Fruit fly (Drosophila melanogaster) whole organism, wandering third instar larva: ENCODE results near the gene Cbp80.

Source experiments
- Abd-B ChIP-seq: fragments of >200 bp; optimal IDR thresholded peaks from 2 replicates; lab custom pipeline; 2017; ENCODE audit warnings: missing biosample characterization, missing genetic modification characterization
- CG32264 ChIP-seq: fragments of 200-800 bp; sonication (Bioruptor generic); optimal IDR thresholded peaks from 2 replicates; lab custom pipeline; 2016; ENCODE audit warnings: missing biosample characterization, missing genetic modification characterization
- CG9705 ChIP-seq: fragments of 200-800 bp; sonication (Bioruptor generic); optimal IDR thresholded peaks from 2 replicates; lab custom pipeline; 2018; ENCODE audit warnings: missing biosample characterization, mild to moderate bottlenecking, missing genetic modification characterization
- CrebA ChIP-seq: fragments of 200-800 bp; sonication (Bioruptor generic); optimal IDR thresholded peaks from 2 replicates; lab custom pipeline; 2016; ENCODE audit warnings: missing biosample characterization, mild to moderate bottlenecking, missing genetic modification characterization, borderline replicate concordance
- Dfd ChIP-seq: fragments of >200 bp; optimal IDR thresholded peaks from 2 replicates; lab custom pipeline; 2017; ENCODE audit warnings: missing biosample characterization, missing genetic modification characterization
- Dif ChIP-seq: fragments of 200-275, 200-300 bp; sonication (Bioruptor generic); optimal IDR thresholded peaks from 2 replicates; lab custom pipeline; 2018; ENCODE audit warnings: missing biosample characterization, missing genetic modification characterization; ENCODE audit not compliant: partially characterized antibody
- GATAd ChIP-seq: sonication (Bioruptor generic); optimal IDR thresholded peaks from 2 replicates; lab custom pipeline; 2016; ENCODE audit warnings: missing biosample characterization, missing genetic modification characterization
- HLH106 ChIP-seq: fragments of 200-800 bp; optimal IDR thresholded peaks from 3 replicates; lab custom pipeline; 2019; ENCODE audit warnings: missing biosample characterization, mild to moderate bottlenecking, missing genetic modification characterization, moderate library complexity
- Hnf4 ChIP-seq: fragments of 200-800 bp; sonication (Bioruptor generic); optimal IDR thresholded peaks from 2 replicates; lab custom pipeline; 2016; ENCODE audit warnings: missing biosample characterization, mild to moderate bottlenecking, missing genetic modification characterization
- Hr78 ChIP-seq: fragments of >200 bp; optimal IDR thresholded peaks from 2 replicates; lab custom pipeline; 2017; ENCODE audit warnings: missing biosample characterization, missing genetic modification characterization
- Hr83 ChIP-seq: fragments of 200-300 bp; sonication (Bioruptor generic); optimal IDR thresholded peaks from 2 replicates; lab custom pipeline; 2016; ENCODE audit warnings: missing biosample characterization, mild to moderate bottlenecking, missing genetic modification characterization, moderate library complexity; ENCODE audit not compliant: poor library complexity, severe bottlenecking
- Jra ChIP-seq: sonication (Bioruptor generic); optimal IDR thresholded peaks from 2 replicates; lab custom pipeline; 2016; ENCODE audit warnings: missing biosample characterization, missing genetic modification characterization
- Mio ChIP-seq: sonication (Bioruptor generic); optimal IDR thresholded peaks from 2 replicates; lab custom pipeline; 2016; ENCODE audit warnings: missing biosample characterization, missing genetic modification characterization
- Myc ChIP-seq: fragments of >200 bp; optimal IDR thresholded peaks from 2 replicates; lab custom pipeline; 2017
- N ChIP-seq: fragments of >200 bp; optimal IDR thresholded peaks from 2 replicates; lab custom pipeline; 2018; ENCODE audit warnings: missing biosample characterization, missing external identifiers, missing genetic modification characterization
- Rel ChIP-seq, 2 experiments: fragments of 200-800 bp; sonication (Bioruptor generic) in 1 of 2; optimal IDR thresholded peaks; 2 replicates in 1 of 2; 3 replicates in 1 of 2; lab custom pipeline; 2016 to 2019; ENCODE audit warnings: mild to moderate bottlenecking in 2 of 2, missing biosample characterization in 2 of 2, missing genetic modification characterization in 2 of 2, moderate library complexity in 1 of 2
- Sp1 ChIP-seq: fragments of 200-800 bp; sonication (Bioruptor generic); optimal IDR thresholded peaks from 3 replicates; lab custom pipeline; 2019; ENCODE audit warnings: missing biosample characterization, mild to moderate bottlenecking, missing genetic modification characterization, moderate library complexity
- br ChIP-seq: fragments of 200-800 bp; sonication (Bioruptor generic); optimal IDR thresholded peaks from 2 replicates; lab custom pipeline; 2016; ENCODE audit warnings: missing biosample characterization, missing genetic modification characterization
- brk ChIP-seq: fragments of 200-800 bp; sonication (Bioruptor generic); optimal IDR thresholded peaks from 2 replicates; lab custom pipeline; 2016; ENCODE audit warnings: missing biosample characterization, mild to moderate bottlenecking, missing genetic modification characterization
- dl ChIP-seq, 2 experiments: fragments of 175-275, 200-275 bp in 1 of 2; fragments of 200-275 bp in 1 of 2; sonication (Bioruptor generic); optimal IDR thresholded peaks; lab custom pipeline; 2018; ENCODE audit warnings: mild to moderate bottlenecking in 2 of 2, missing biosample characterization in 2 of 2, missing genetic modification characterization in 2 of 2, moderate library complexity in 2 of 2; ENCODE audit not compliant: partially characterized antibody in 2 of 2, insufficient read depth in 1 of 2
- dmrt93B ChIP-seq: fragments of 200-800 bp; sonication (Bioruptor generic); optimal IDR thresholded peaks from 2 replicates; lab custom pipeline; 2018; ENCODE audit warnings: missing biosample characterization, mild to moderate bottlenecking, missing genetic modification characterization
- dsf ChIP-seq: sonication (Bioruptor generic); optimal IDR thresholded peaks from 2 replicates; lab custom pipeline; 2016; ENCODE audit warnings: missing biosample characterization, missing genetic modification characterization, borderline replicate concordance
- ey ChIP-seq: fragments of 200-800 bp; sonication (Bioruptor generic); optimal IDR thresholded peaks from 2 replicates; lab custom pipeline; 2016; ENCODE audit warnings: missing biosample characterization, missing genetic modification characterization
- foxo ChIP-seq, 2 experiments: fragments of 200-800 bp; sonication (Bioruptor generic); optimal IDR thresholded peaks; 2 replicates in 1 of 2; 3 replicates in 1 of 2; lab custom pipeline; 2016 to 2017; ENCODE audit warnings: missing biosample characterization in 2 of 2, missing genetic modification characterization in 2 of 2
- fru ChIP-seq: fragments of 200-800 bp; sonication (Bioruptor generic); optimal IDR thresholded peaks from 3 replicates; lab custom pipeline; 2016; ENCODE audit warnings: missing biosample characterization, mild to moderate bottlenecking, missing genetic modification characterization
- h ChIP-seq: fragments of 200-800 bp; sonication (Bioruptor generic); optimal IDR thresholded peaks from 3 replicates; lab custom pipeline; 2016; ENCODE audit warnings: missing biosample characterization, mild to moderate bottlenecking, missing genetic modification characterization
- jim ChIP-seq: fragments of 175-275, 200-325 bp; sonication (Bioruptor generic); optimal IDR thresholded peaks from 2 replicates; lab custom pipeline; 2016; ENCODE audit warnings: missing biosample characterization, mild to moderate bottlenecking, missing genetic modification characterization
- lola ChIP-seq: fragments of >200 bp; optimal IDR thresholded peaks from 2 replicates; lab custom pipeline; 2017; ENCODE audit warnings: missing biosample characterization, missing genetic modification characterization
- pan ChIP-seq: fragments of >200 bp; optimal IDR thresholded peaks from 2 replicates; lab custom pipeline; 2017
- psq ChIP-seq: fragments of 200-800 bp; sonication (Bioruptor generic); optimal IDR thresholded peaks from 3 replicates; lab custom pipeline; 2017; ENCODE audit warnings: missing biosample characterization, mild to moderate bottlenecking, missing genetic modification characterization, moderate library complexity
- rgr ChIP-seq: fragments of 200-800 bp; sonication (Bioruptor generic); optimal IDR thresholded peaks from 3 replicates; lab custom pipeline; 2016; ENCODE audit warnings: missing biosample characterization, mild to moderate bottlenecking, missing genetic modification characterization
- sv ChIP-seq: fragments of 200-800 bp; sonication (Bioruptor generic); optimal IDR thresholded peaks from 3 replicates; lab custom pipeline; 2016; ENCODE audit warnings: missing biosample characterization, missing genetic modification characterization
- tai ChIP-seq: sonication (Bioruptor generic); optimal IDR thresholded peaks from 2 replicates; lab custom pipeline; 2016; ENCODE audit warnings: missing biosample characterization, missing genetic modification characterization
- usp ChIP-seq: fragments of >200 bp; optimal IDR thresholded peaks from 2 replicates; lab custom pipeline; 2017; ENCODE audit warnings: missing biosample characterization, missing genetic modification characterization
- woc ChIP-seq: sonication (Bioruptor generic); optimal IDR thresholded peaks from 2 replicates; lab custom pipeline; 2016; ENCODE audit warnings: missing biosample characterization, mild to moderate bottlenecking, missing genetic modification characterization

The Cbp80 gene

dm6 chrX:4666650-4667360, 17.0 kb downstream of the Cbp80 start, which contains the start of gene CG3009 (continued):
- TF ChIP-seq Myc (lab: Kevin White, UChicago): peak; percentile 71
- TF ChIP-seq foxo (GFP tag; optimal IDR thresholded peaks at IDR 0.05; lab: Kevin White, UChicago): peak; percentile 80 to 99
- peak; percentile 97 for TF ChIP-seq woc (GFP tag; lab: Kevin White, UChicago)
- no peak for TF ChIP-seq Hr78
- peak; percentile 82 for TF ChIP-seq CrebA
- TF ChIP-seq dmrt93B (GFP tag; lab: Kevin White, UChicago): peak; percentile 98
- TF ChIP-seq brk: peak; percentile 76

- TF ChIP-seq CG9705 (GFP tag; lab: Kevin White, UChicago) (no peak), dl (GFP tag; optimal IDR thresholded peaks at IDR 0.05; lab: Kevin White, UChicago; ENCODE audit: insufficient read depth in 1 of 2, partially characterized antibody in 2 of 2) (no peak), Dif (no peak), Hr78 (no peak), usp (no peak), h (GFP tag; lab: Kevin White, UChicago) (no peak), dmrt93B (GFP tag; lab: Kevin White, UChicago) (no peak), psq (GFP tag; lab: Kevin White, UChicago) (no peak), ey (no peak), N (no peak), brk (no peak), GATAd (GFP tag; lab: Kevin White, UChicago) (no peak), Myc (lab: Kevin White, UChicago) (no peak), br (GFP tag; lab: Kevin White, UChicago) (no peak), Rel (GFP tag; optimal IDR thresholded peaks at IDR 0.05; lab: Kevin White, UChicago) (no peak), Rel (tag; optimal IDR thresholded peaks at IDR 0.05; lab: Kevin White, UChicago) (no peak), Dfd (GFP tag; lab: Kevin White, UChicago) (no peak), pan (lab: Kevin White, UChicago) (no peak)
Measured at dm6 chrX:4669438-4669837, 19.6 kb downstream of the Cbp80 start.

dm6 chrX:4671194-4671626, 21.4 kb downstream of the Cbp80 start:
- TF ChIP-seq rgr (GFP tag; lab: Kevin White, UChicago) (no peak), Sp1 (GFP tag; lab: Kevin White, UChicago) (peak; percentile 17)

dm6 chrX:4675054-4675453, 25.2 kb downstream of the Cbp80 start:
- TF ChIP-seq CG32264 (GFP tag; lab: Kevin White, UChicago) (no peak), tai (no peak), pan (lab: Kevin White, UChicago) (no peak), Myc (lab: Kevin White, UChicago) (no peak), dmrt93B (GFP tag; lab: Kevin White, UChicago) (no peak), lola (GFP tag; lab: Kevin White, UChicago) (no peak), GATAd (GFP tag; lab: Kevin White, UChicago) (no peak), Hr78 (no peak), psq (GFP tag; lab: Kevin White, UChicago) (no peak), usp (no peak), dl (GFP tag; optimal IDR thresholded peaks at IDR 0.05; lab: Kevin White, UChicago; ENCODE audit: insufficient read depth in 1 of 2, partially characterized antibody in 2 of 2) (no peak), fru (no peak), dsf (GFP tag; lab: Kevin White, UChicago) (no peak), Dif (no peak), CrebA (no peak), Hnf4 (no peak), Jra (GFP tag; lab: Kevin White, UChicago) (no peak), Sp1 (GFP tag; lab: Kevin White, UChicago) (no peak), brk (no peak), br (GFP tag; lab: Kevin White, UChicago) (no peak)

- TF ChIP-seq Rel (GFP tag; optimal IDR thresholded peaks at IDR 0.05; lab: Kevin White, UChicago): no peak
- no peak for TF ChIP-seq Rel (tag; optimal IDR thresholded peaks at IDR 0.05; lab: Kevin White, UChicago)
- TF ChIP-seq CG32264 (GFP tag; lab: Kevin White, UChicago): no peak
- TF ChIP-seq sv (GFP tag; lab: Kevin White, UChicago): no peak
- no peak for TF ChIP-seq woc (GFP tag; lab: Kevin White, UChicago)
- TF ChIP-seq pan (lab: Kevin White, UChicago): no peak
- peak; percentile 5 for TF ChIP-seq br (GFP tag; lab: Kevin White, UChicago)
- no peak for TF ChIP-seq jim (GFP tag; lab: Kevin White, UChicago)
- TF ChIP-seq brk: no peak
- peak; percentile 30 for TF ChIP-seq h (GFP tag; lab: Kevin White, UChicago)
- no peak for TF ChIP-seq lola (GFP tag; lab: Kevin White, UChicago)
- no peak for TF ChIP-seq Jra (GFP tag; lab: Kevin White, UChicago)
- no peak for TF ChIP-seq CG9705 (GFP tag; lab: Kevin White, UChicago)
- peak; percentile 21 for TF ChIP-seq GATAd (GFP tag; lab: Kevin White, UChicago)
- no peak for TF ChIP-seq Hr78
- no peak for TF ChIP-seq ey
- peak; percentile 52 for TF ChIP-seq dsf (GFP tag; lab: Kevin White, UChicago)
- TF ChIP-seq HLH106 (tag; lab: Kevin White, UChicago): no peak
- no peak for TF ChIP-seq psq (GFP tag; lab: Kevin White, UChicago)
- TF ChIP-seq N: no peak
- TF ChIP-seq usp: no peak
- no peak for TF ChIP-seq Dfd (GFP tag; lab: Kevin White, UChicago)
- no peak for TF ChIP-seq tai
- TF ChIP-seq rgr (GFP tag; lab: Kevin White, UChicago): peak; percentile 30
- no peak for TF ChIP-seq CrebA
- no peak for TF ChIP-seq Abd-B (GFP tag; lab: Kevin White, UChicago)
- TF ChIP-seq dl (GFP tag; optimal IDR thresholded peaks at IDR 0.05; lab: Kevin White, UChicago; ENCODE audit: insufficient read depth in 1 of 2, partially characterized antibody in 2 of 2): no peak
- TF ChIP-seq Mio (GFP tag; lab: Kevin White, UChicago): no peak
- TF ChIP-seq Hr83: peak; percentile 22
- TF ChIP-seq Sp1 (GFP tag; lab: Kevin White, UChicago): peak; percentile 5
- no peak for TF ChIP-seq foxo (GFP tag; optimal IDR thresholded peaks at IDR 0.05; lab: Kevin White, UChicago)
Measured at dm6 chrX:4677427-4677826, 27.6 kb downstream of the Cbp80 start.
